Fruit fly (Drosophila melanogaster): ENCODE measurements around the gene PVRAP.

Gene PVRAP

dm6 chr3L:6065881-6066389, 68.9 kb downstream of the PVRAP start, which contains the start of gene CG42269:
Gene CG42269, plus strand, starts transcription at chr3L:6066296.
- TF ChIP-seq Gug (GFP tag; IDR thresholded peaks at IDR 0.05), result no peak
- peak; percentile 56 for TF ChIP-seq Deaf1 (tag; optimal IDR thresholded peaks at IDR 0.05)
- TF ChIP-seq Atf-2 (GFP tag; optimal IDR thresholded peaks at IDR 0.05), result no peak
- no peak for TF ChIP-seq CG12391 (tag; optimal IDR thresholded peaks at IDR 0.05)
- 0 out of 4 replicates have a peak, but pooled peaks have one; percentile 38 for TF ChIP-seq chinmo (GFP tag; IDR thresholded peaks at IDR 0.05; ENCODE audit: partially characterized antibody)
- no peak for TF ChIP-seq CG5245 (GFP tag; optimal IDR thresholded peaks at IDR 0.05)
- TF ChIP-seq CG10543 (GFP tag; optimal IDR thresholded peaks at IDR 0.05), result no peak

dm6 chr3L:6068178-6068577, 71.2 kb downstream of the PVRAP start:
- no peak for TF ChIP-seq crp (GFP tag; optimal IDR thresholded peaks at IDR 0.05)
- 0 out of 2 replicates have a peak, but pooled peaks have one; percentile 13 for TF ChIP-seq MBD-R2 (GFP tag; IDR thresholded peaks at IDR 0.05)
- TF ChIP-seq Sox100B (GFP tag; optimal IDR thresholded peaks at IDR 0.05), result no peak
- TF ChIP-seq pnt (GFP tag; optimal IDR thresholded peaks at IDR 0.05), result no peak
- TF ChIP-seq croc (GFP tag; conservative IDR thresholded peaks at IDR 0.05), result no peak
- no peak for TF ChIP-seq CG8359 (GFP tag; optimal IDR thresholded peaks at IDR 0.05; ENCODE audit: borderline replicate concordance)
- no peak for TF ChIP-seq CG5953 (GFP tag; IDR thresholded peaks at IDR 0.05)
- no peak for TF ChIP-seq en (GFP tag; optimal IDR thresholded peaks at IDR 0.05)
- TF ChIP-seq sna (GFP tag; IDR thresholded peaks at IDR 0.05; ENCODE audit: partially characterized antibody), result no peak
- TF ChIP-seq CG17359 (tag; optimal IDR thresholded peaks at IDR 0.05), result no peak
- no peak for TF ChIP-seq hbn (GFP tag; IDR thresholded peaks at IDR 0.05; ENCODE audit: partially characterized antibody)
- no peak for TF ChIP-seq Blimp-1 (GFP tag; optimal IDR thresholded peaks at IDR 0.05)
- TF ChIP-seq ase (GFP tag; IDR thresholded peaks at IDR 0.05), result no peak
- TF ChIP-seq HHEX (GFP tag; optimal IDR thresholded peaks at IDR 0.05), result no peak
- no peak for TF ChIP-seq CG6654 (GFP tag; optimal IDR thresholded peaks at IDR 0.05)
- TF ChIP-seq CTCF (GFP tag; optimal IDR thresholded peaks at IDR 0.05), result no peak
- 0 out of 2 replicates have a peak, but pooled peaks have one; percentile 1 for TF ChIP-seq Dref (GFP tag; IDR thresholded peaks at IDR 0.05)
- TF ChIP-seq CG7928 (GFP tag; optimal IDR thresholded peaks at IDR 0.05), result no peak
- TF ChIP-seq lilli (GFP tag; optimal IDR thresholded peaks at IDR 0.05), result no peak
- TF ChIP-seq Drgx (GFP tag; IDR thresholded peaks at IDR 0.05), result peak; percentile 22; the same call in 1 of the 2 replicates
- no peak for TF ChIP-seq CG7839 (tag; optimal IDR thresholded peaks at IDR 0.05)
- no peak for TF ChIP-seq Chrac-16 (GFP tag; optimal IDR thresholded peaks at IDR 0.05)
- TF ChIP-seq MTF-1 (GFP tag; optimal IDR thresholded peaks at IDR 0.05; ENCODE audit: borderline replicate concordance), result no peak
- no peak for TF ChIP-seq otp (GFP tag; IDR thresholded peaks at IDR 0.05)
- 0 out of 3 replicates have a peak, but pooled peaks have one; percentile 36 for TF ChIP-seq CG6791 (GFP tag; IDR thresholded peaks at IDR 0.05; ENCODE audit: partially characterized antibody)
- no peak for TF ChIP-seq CG17186 (GFP tag; optimal IDR thresholded peaks at IDR 0.05)
- TF ChIP-seq gcm2 (GFP tag; optimal IDR thresholded peaks at IDR 0.05), result no peak
- TF ChIP-seq CG15479 (GFP tag; optimal IDR thresholded peaks at IDR 0.05), result peak; percentile 57
- TF ChIP-seq zen (tag; optimal IDR thresholded peaks at IDR 0.05), result peak; percentile 95
- no peak for TF ChIP-seq CG17829 (tag; optimal IDR thresholded peaks at IDR 0.05)
- TF ChIP-seq prd (optimal IDR thresholded peaks at IDR 0.05), result no peak
- 0 out of 3 replicates have a peak, but pooled peaks have one; percentile 18 for TF ChIP-seq prd (GFP tag; IDR thresholded peaks at IDR 0.05)
- peak; percentile 20 for TF ChIP-seq Hr39 (optimal IDR thresholded peaks at IDR 0.05)
- no peak for TF ChIP-seq CG7987 (GFP tag; optimal IDR thresholded peaks at IDR 0.05)
- TF ChIP-seq CG10959 (GFP tag; IDR thresholded peaks at IDR 0.05), result no peak
- no peak for TF ChIP-seq CG16815 (GFP tag; optimal IDR thresholded peaks at IDR 0.05)

Data from whole organism, embryonic.